Fruit fly (Drosophila melanogaster) whole organism, prepupa: ENCODE data around the gene Tsp97E.

Experiments
- Blimp-1 ChIP-seq: fragments of 200-800 bp; sonication (Bioruptor generic); optimal IDR thresholded peaks from 3 replicates; lab custom pipeline; 2017; ENCODE audit warnings: missing biosample characterization, missing genetic modification characterization, mild to moderate bottlenecking, moderate library complexity, missing genetic modification reagents
- CG11294 ChIP-seq: fragments of 200-800 bp; sonication (Bioruptor generic); IDR thresholded peaks from 2 replicates; pipeline ENCODE4 v1.3.6; 2022; ENCODE audit warnings: missing biosample characterization, missing genetic modification characterization
- CG11902 ChIP-seq: fragments of 200-800 bp; sonication (Bioruptor generic); optimal IDR thresholded peaks from 3 replicates; lab custom pipeline; 2016; ENCODE audit warnings: missing biosample characterization, missing genetic modification characterization
- CG1621 ChIP-seq: fragments of 200-800 bp; sonication (Bioruptor generic); optimal IDR thresholded peaks from 3 replicates; lab custom pipeline; 2018; ENCODE audit warnings: missing biosample characterization, mild to moderate bottlenecking, missing genetic modification characterization
- CG16779 ChIP-seq: fragments of 200-800 bp; sonication (Bioruptor generic); optimal IDR thresholded peaks from 3 replicates; lab custom pipeline; 2017; ENCODE audit warnings: missing biosample characterization, mild to moderate bottlenecking, missing genetic modification characterization
- CG6276 ChIP-seq: fragments of 200-800 bp; sonication (Bioruptor generic); optimal IDR thresholded peaks from 2 replicates; lab custom pipeline; 2017; ENCODE audit warnings: missing biosample characterization, mild to moderate bottlenecking, missing genetic modification characterization
- CG6808 ChIP-seq: fragments of 200-800 bp; sonication (Bioruptor generic); optimal IDR thresholded peaks from 3 replicates; lab custom pipeline; 2017; ENCODE audit warnings: missing biosample characterization, missing genetic modification characterization, mild to moderate bottlenecking, moderate library complexity, missing genetic modification reagents
- CG6854 ChIP-seq: fragments of 200-800 bp; sonication (Bioruptor generic); optimal IDR thresholded peaks from 2 replicates; lab custom pipeline; 2017; ENCODE audit warnings: missing biosample characterization, mild to moderate bottlenecking, missing genetic modification characterization
- CG7368 ChIP-seq: fragments of 200-800 bp; sonication (Bioruptor generic); optimal IDR thresholded peaks from 3 replicates; lab custom pipeline; 2016; ENCODE audit warnings: missing biosample characterization, missing genetic modification characterization
- CG8119 ChIP-seq: fragments of 200-800 bp; sonication (Bioruptor generic); IDR thresholded peaks from 3 replicates; pipeline ENCODE4 v1.3.6; 2022; ENCODE audit warnings: missing biosample characterization, missing genetic modification characterization
- CG8632 ChIP-seq: fragments of 200-800 bp; sonication (Bioruptor generic); optimal IDR thresholded peaks from 3 replicates; lab custom pipeline; 2016; ENCODE audit warnings: missing biosample characterization, missing genetic modification characterization
- CG9139 ChIP-seq: fragments of 200-800 bp; sonication (Bioruptor generic); optimal IDR thresholded peaks from 3 replicates; lab custom pipeline; 2017; ENCODE audit warnings: missing biosample characterization, mild to moderate bottlenecking, missing genetic modification characterization
- Eip78C ChIP-seq: fragments of 200-800 bp; sonication (Bioruptor generic); peaks from one replicate; lab custom pipeline; 2016; ENCODE audit warnings: missing biosample characterization, missing genetic modification characterization
- Ets96B ChIP-seq: fragments of 200-800 bp; optimal IDR thresholded peaks from 2 replicates; lab custom pipeline; 2019; ENCODE audit warnings: missing biosample characterization, mild to moderate bottlenecking, missing genetic modification characterization, moderate library complexity
- Gug ChIP-seq: fragments of 200-800 bp; sonication (Bioruptor generic); IDR thresholded peaks from 2 replicates; pipeline ENCODE4 v1.3.6; 2022; ENCODE audit warnings: missing biosample characterization, missing genetic modification characterization
- Hr38 ChIP-seq: sonication (Bioruptor generic); optimal IDR thresholded peaks from 2 replicates; lab custom pipeline; 2016; ENCODE audit warnings: missing biosample characterization, missing genetic modification characterization
- Hr39 ChIP-seq: fragments of 200-800 bp; sonication (Bioruptor generic); optimal IDR thresholded peaks from 2 replicates; lab custom pipeline; 2016; ENCODE audit warnings: missing biosample characterization, missing genetic modification characterization
- Met ChIP-seq: fragments of 200-800 bp; sonication (Bioruptor generic); optimal IDR thresholded peaks from 3 replicates; lab custom pipeline; 2016; ENCODE audit warnings: missing biosample characterization, missing genetic modification characterization
- OdsH ChIP-seq: fragments of 200-800 bp; sonication (Bioruptor generic); optimal IDR thresholded peaks from 3 replicates; lab custom pipeline; 2016; ENCODE audit warnings: missing biosample characterization, missing genetic modification characterization
- Sox14 ChIP-seq: fragments of 200-800 bp; sonication (Bioruptor generic); optimal IDR thresholded peaks from 3 replicates; lab custom pipeline; 2016; ENCODE audit warnings: missing biosample characterization, missing genetic modification characterization
- acj6 ChIP-seq: fragments of 200-800 bp; sonication (Bioruptor generic); optimal IDR thresholded peaks from 3 replicates; lab custom pipeline; 2016; ENCODE audit warnings: missing biosample characterization, missing genetic modification characterization
- cyc ChIP-seq: fragments of 200-800 bp; sonication (Bioruptor generic); optimal IDR thresholded peaks from 3 replicates; lab custom pipeline; 2016; ENCODE audit warnings: missing biosample characterization, missing genetic modification characterization
- dac ChIP-seq: fragments of 200-800 bp; sonication (Bioruptor generic); optimal IDR thresholded peaks from 2 replicates; lab custom pipeline; 2017; ENCODE audit warnings: missing biosample characterization, mild to moderate bottlenecking, missing genetic modification characterization
- eg ChIP-seq: fragments of 200-800 bp; sonication (Bioruptor generic); IDR thresholded peaks from 3 replicates; pipeline ENCODE4 v1.3.6; 2022; ENCODE audit warnings: missing biosample characterization, missing genetic modification characterization
- esn ChIP-seq: fragments of 200-800 bp; sonication (Bioruptor generic); optimal IDR thresholded peaks from 2 replicates; lab custom pipeline; 2016; ENCODE audit warnings: missing biosample characterization, mild to moderate bottlenecking, missing genetic modification characterization, moderate library complexity
- fd85E ChIP-seq: fragments of 200-800 bp; sonication (Bioruptor generic); optimal IDR thresholded peaks from 3 replicates; lab custom pipeline; 2016; ENCODE audit warnings: missing biosample characterization, missing genetic modification characterization
- lz ChIP-seq: fragments of 200-800 bp; sonication (Bioruptor generic); optimal IDR thresholded peaks from 3 replicates; lab custom pipeline; 2016; ENCODE audit warnings: missing biosample characterization, missing genetic modification characterization
- net ChIP-seq: fragments of 200-800 bp; sonication (Bioruptor generic); optimal IDR thresholded peaks from 3 replicates; lab custom pipeline; 2016; ENCODE audit warnings: missing biosample characterization, missing genetic modification characterization
- salr ChIP-seq, 2 experiments: fragments of 200-800 bp; sonication (Bioruptor generic); optimal IDR thresholded peaks; 3 replicates each; lab custom pipeline; 2016 to 2018; ENCODE audit warnings: missing biosample characterization in 2 of 2, missing genetic modification characterization in 2 of 2, mild to moderate bottlenecking in 1 of 2
- spab ChIP-seq: fragments of 200-800 bp; sonication (Bioruptor generic); optimal IDR thresholded peaks from 2 replicates; lab custom pipeline; 2017; ENCODE audit warnings: missing biosample characterization, mild to moderate bottlenecking, missing genetic modification characterization, missing genetic modification reagents
- ss ChIP-seq, 2 experiments: fragments of 200-800 bp; sonication (Bioruptor generic); optimal IDR thresholded peaks; 2 replicates in 1 of 2; 3 replicates in 1 of 2; lab custom pipeline; 2017 to 2018; ENCODE audit warnings: mild to moderate bottlenecking in 2 of 2, missing biosample characterization in 2 of 2, missing genetic modification characterization in 2 of 2, moderate library complexity in 1 of 2
- svp ChIP-seq: fragments of 200-800 bp; sonication (Bioruptor generic); peaks from one replicate; lab custom pipeline; 2016; ENCODE audit warnings: missing biosample characterization, missing genetic modification characterization
- vri ChIP-seq: fragments of 200-800 bp; sonication (Bioruptor generic); optimal IDR thresholded peaks from 3 replicates; lab custom pipeline; 2016; ENCODE audit warnings: missing biosample characterization, mild to moderate bottlenecking, missing genetic modification characterization

Tsp97E gene

dm6 chr3R:26963747-26964174 lies 856 bp downstream of the Tsp97E start (continued):
- TF ChIP-seq CG8632 (GFP tag; lab: Kevin White, UChicago), result peak; percentile 25
- peak; percentile 34 to 37 for TF ChIP-seq salr (GFP tag; optimal IDR thresholded peaks at IDR 0.05; lab: Kevin White, UChicago)
- TF ChIP-seq svp (GFP tag; lab: Kevin White, UChicago), result peak; percentile 94
- peak; percentile 64; the same call in 1 of the 2 replicates for TF ChIP-seq CG11294 (GFP tag; lab: Robert Waterston, UW)
- peak; percentile 63 for TF ChIP-seq acj6
- peak; percentile 64 for TF ChIP-seq CG7368 (GFP tag; lab: Kevin White, UChicago)
- peak; percentile 77 for TF ChIP-seq CG9139 (GFP tag; lab: Kevin White, UChicago)
- TF ChIP-seq Ets96B (tag; lab: Kevin White, UChicago), result peak; percentile 76

- no peak for TF ChIP-seq cyc (GFP tag; lab: Kevin White, UChicago)
- TF ChIP-seq ss (GFP tag; optimal IDR thresholded peaks at IDR 0.05; lab: Kevin White, UChicago), result no peak
- TF ChIP-seq Sox14 (GFP tag; lab: Kevin White, UChicago), result no peak
- no peak for TF ChIP-seq Hr38 (GFP tag; lab: Kevin White, UChicago)
- TF ChIP-seq spab (GFP tag; lab: Kevin White, UChicago), result no peak
- no peak for TF ChIP-seq lz (GFP tag; lab: Kevin White, UChicago)
- TF ChIP-seq CG11902 (GFP tag; lab: Kevin White, UChicago), result no peak
- no peak for TF ChIP-seq CG8119
- no peak for TF ChIP-seq Ets96B (tag; lab: Kevin White, UChicago)
- TF ChIP-seq CG8632 (GFP tag; lab: Kevin White, UChicago), result no peak
- TF ChIP-seq esn (GFP tag; lab: Kevin White, UChicago), result no peak
- peak; percentile 8 for TF ChIP-seq CG7368 (GFP tag; lab: Kevin White, UChicago)
- TF ChIP-seq eg, result 0 out of 3 replicates have a peak, but pooled peaks have one; percentile 22
- TF ChIP-seq CG6854 (GFP tag; lab: Kevin White, UChicago), result peak; percentile 50
- TF ChIP-seq CG6276 (GFP tag; lab: Kevin White, UChicago), result no peak
- no peak for TF ChIP-seq CG6808 (GFP tag; lab: Kevin White, UChicago)
- TF ChIP-seq Met (GFP tag; lab: Kevin White, UChicago), result no peak
- TF ChIP-seq net, result no peak
Measured at dm6 chr3R:26960496-26960895, 4.1 kb downstream of the Tsp97E start.

dm6 chr3R:26958314-26958979 lies 6.2 kb downstream of the Tsp97E start, which contains the start of gene CG6330:
CG6330 (minus strand) TSS chr3R:26958491.
- TF ChIP-seq vri (GFP tag; lab: Kevin White, UChicago) (no peak), eg (no peak), CG1621 (tag; lab: Kevin White, UChicago) (no peak), Hr39 (no peak)

- TF ChIP-seq svp (GFP tag; lab: Kevin White, UChicago), result peak; percentile 77
- TF ChIP-seq CG6276 (GFP tag; lab: Kevin White, UChicago), result no peak
Measured at dm6 chr3R:26957132-26957531, 7.5 kb downstream of the Tsp97E start.

dm6 chr3R:26956376-26957062 lies 8.1 kb downstream of the Tsp97E start:
- TF ChIP-seq esn (GFP tag; lab: Kevin White, UChicago) (no peak), svp (GFP tag; lab: Kevin White, UChicago) (peak; percentile 10), CG6276 (GFP tag; lab: Kevin White, UChicago) (no peak), Eip78C (GFP tag; lab: Kevin White, UChicago) (peak; percentile 21)

dm6 chr3R:26955527-26955926 lies 9.1 kb downstream of the Tsp97E start:
- TF ChIP-seq Blimp-1 (GFP tag; lab: Kevin White, UChicago), result no peak
- no peak for TF ChIP-seq dac (GFP tag; lab: Kevin White, UChicago)
- no peak for TF ChIP-seq OdsH
- TF ChIP-seq svp (GFP tag; lab: Kevin White, UChicago), result peak; percentile 55
- no peak for TF ChIP-seq cyc (GFP tag; lab: Kevin White, UChicago)
- no peak for TF ChIP-seq Gug (GFP tag; lab: Robert Waterston, UW)
- TF ChIP-seq fd85E (GFP tag; lab: Kevin White, UChicago), result no peak
- no peak for TF ChIP-seq CG16779
- TF ChIP-seq, all 60 proteins: peak for 1
